Worm (Caenorhabditis elegans) whole organism, early embryonic: ENCODE data around the gene srsx-35.

ENCODE experiments used
- B0310.2 ChIP-seq: sonication (generic microtip); optimal IDR thresholded peaks from 2 replicates; lab custom pipeline; 2016; ENCODE audit warnings: mild to moderate bottlenecking, missing genetic modification characterization, missing compliant biosample characterization
- ama-1 ChIP-seq: fragments of 150-350 bp; optimal IDR thresholded peaks from 2 replicates; lab custom pipeline; 2014

ce11 chrV:20638344-20638743, 42.9 kb upstream of the srsx-35 start, which contains the start of gene Y44A6B.3:
- no peak for TF ChIP-seq ama-1
- no peak for TF ChIP-seq B0310.2 (tag; lab: Kevin White, UChicago)
